Worm (Caenorhabditis elegans): ENCODE data around the gene ubc-19.

- no peak for TF ChIP-seq pes-1 (GFP tag; IDR thresholded peaks at IDR 0.05)
- no peak for TF ChIP-seq flt-1 (GFP tag; IDR thresholded peaks at IDR 0.05)
- TF ChIP-seq B0310.2 (tag; optimal IDR thresholded peaks at IDR 0.05) = no peak
- TF ChIP-seq ceh-13 (GFP tag; optimal IDR thresholded peaks at IDR 0.05) = no peak
These were observed 45.3 kb downstream of the ubc-19 start for ce11 chrV:18644258-18644657.

All from whole organism, early embryonic.